Worm (Caenorhabditis elegans): ENCODE results near the gene Y17G7B.23.

Gene Y17G7B.23

ce11 chrII:11958793-11959574 is 40.0 kb upstream of the Y17G7B.23 start (continued):
- TF ChIP-seq ceh-31 (tag; optimal IDR thresholded peaks at IDR 0.05), result peak; percentile 23
- TF ChIP-seq zip-5 (tag; optimal IDR thresholded peaks at IDR 0.05), result peak; percentile 2
- TF ChIP-seq tbx-2 (tag; optimal IDR thresholded peaks at IDR 0.05), result peak; percentile 38
- no peak for TF ChIP-seq ceh-24 (tag; optimal IDR thresholded peaks at IDR 0.05)
- TF ChIP-seq rnt-1 (tag; optimal IDR thresholded peaks at IDR 0.05), result peak; percentile 58
- peak; percentile 40 for TF ChIP-seq ceh-48 (tag; optimal IDR thresholded peaks at IDR 0.05)
- no peak for TF ChIP-seq F13H6.1 (tag; optimal IDR thresholded peaks at IDR 0.05)
- peak; percentile 42 for TF ChIP-seq C38D4.7 (GFP tag; optimal IDR thresholded peaks at IDR 0.05)
- peak; percentile 54 for TF ChIP-seq che-1 (tag; optimal IDR thresholded peaks at IDR 0.05)
- peak; percentile 42 for TF ChIP-seq ttx-3 (tag; optimal IDR thresholded peaks at IDR 0.05)
- TF ChIP-seq hlh-15 (tag; optimal IDR thresholded peaks at IDR 0.05), result peak; percentile 8
- TF ChIP-seq eyg-1 (tag; optimal IDR thresholded peaks at IDR 0.05), result no peak
- TF ChIP-seq elt-2 (tag; optimal IDR thresholded peaks at IDR 0.05), result peak; percentile 65
- no peak for TF ChIP-seq ama-1 (optimal IDR thresholded peaks at IDR 0.05)
- TF ChIP-seq tbx-7 (tag; optimal IDR thresholded peaks at IDR 0.05), result no peak
- peak; percentile 22 for TF ChIP-seq ztf-16 (tag; optimal IDR thresholded peaks at IDR 0.05)
- TF ChIP-seq lim-6 (tag; optimal IDR thresholded peaks at IDR 0.05), result no peak
- no peak for TF ChIP-seq hlh-30 (tag; optimal IDR thresholded peaks at IDR 0.05; ENCODE audit: insufficient read depth)
- peak; percentile 22 for TF ChIP-seq lin-11 (tag; optimal IDR thresholded peaks at IDR 0.05)
- TF ChIP-seq ceh-9 (tag; optimal IDR thresholded peaks at IDR 0.05), result no peak
- TF ChIP-seq hlh-13 (GFP tag; optimal IDR thresholded peaks at IDR 0.05), result peak; percentile 48
- peak; percentile 53 for TF ChIP-seq hlh-6 (tag; optimal IDR thresholded peaks at IDR 0.05)
- TF ChIP-seq dmd-4 (tag; optimal IDR thresholded peaks at IDR 0.05; ENCODE audit: borderline replicate concordance), result peak; percentile 44
- TF ChIP-seq gmeb-2 (tag; optimal IDR thresholded peaks at IDR 0.05), result peak; percentile 53
- TF ChIP-seq unc-42 (tag; optimal IDR thresholded peaks at IDR 0.05), result peak; percentile 1
- TF ChIP-seq ahr-1 (tag; optimal IDR thresholded peaks at IDR 0.05), result no peak
- no peak for TF ChIP-seq elt-4 (tag; optimal IDR thresholded peaks at IDR 0.05)
- no peak for TF ChIP-seq ceh-30 (tag; optimal IDR thresholded peaks at IDR 0.05)
- peak; percentile 60 for TF ChIP-seq pat-9 (tag; optimal IDR thresholded peaks at IDR 0.05)
- TF ChIP-seq odd-2 (tag; optimal IDR thresholded peaks at IDR 0.05), result no peak
- TF ChIP-seq nhr-232 (tag; optimal IDR thresholded peaks at IDR 0.05), result peak; percentile 48
- no peak for TF ChIP-seq pha-4 (tag; optimal IDR thresholded peaks at IDR 0.05)
- TF ChIP-seq dve-1 (tag; optimal IDR thresholded peaks at IDR 0.05), result no peak
- TF ChIP-seq ceh-2 (tag; optimal IDR thresholded peaks at IDR 0.05), result peak; percentile 19
- peak; percentile 66 for TF ChIP-seq sox-4 (tag; optimal IDR thresholded peaks at IDR 0.05)
- TF ChIP-seq unc-55 (GFP tag; optimal IDR thresholded peaks at IDR 0.05), result no peak
- no peak for TF ChIP-seq npax-4 (tag; optimal IDR thresholded peaks at IDR 0.05)

DNA sequence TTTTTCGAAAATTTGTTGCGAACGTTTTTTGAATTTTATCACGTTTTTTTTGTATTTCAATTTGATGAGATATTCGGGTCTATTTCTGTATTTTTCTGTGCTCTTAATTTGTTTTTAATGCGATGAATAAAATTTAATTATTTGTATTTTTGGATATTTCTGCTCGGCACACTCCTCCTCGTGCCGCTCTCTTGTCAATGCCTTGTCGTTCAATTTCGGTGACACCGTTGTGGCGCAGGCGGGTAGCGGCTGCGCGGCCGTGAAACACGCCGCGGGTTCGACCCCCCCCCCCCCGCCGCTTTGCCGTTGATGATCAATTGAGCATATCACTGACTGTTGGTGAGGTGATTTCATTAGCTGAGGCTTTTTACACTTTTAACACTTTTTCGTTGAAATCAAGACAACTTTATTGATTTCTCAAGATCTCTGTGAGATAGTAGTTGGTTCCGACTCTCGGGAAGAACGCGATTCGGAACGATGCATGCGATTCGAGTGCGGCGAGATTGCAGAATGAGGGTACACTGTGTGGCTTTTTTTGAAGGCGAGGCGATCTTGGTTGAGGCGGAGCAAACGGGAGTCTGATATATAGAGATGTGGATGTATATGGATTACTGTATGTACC is 38.3 kb upstream of the Y17G7B.23 start:
- TF ChIP-seq odd-2 (tag; optimal IDR thresholded peaks at IDR 0.05) (peak; percentile 89), ceh-2 (tag; optimal IDR thresholded peaks at IDR 0.05) (peak; percentile 99), zip-5 (tag; optimal IDR thresholded peaks at IDR 0.05) (peak; percentile 95), ceh-9 (tag; optimal IDR thresholded peaks at IDR 0.05) (peak; percentile 99), nfya-1 (tag; optimal IDR thresholded peaks at IDR 0.05) (peak; percentile 92), pha-2 (tag; optimal IDR thresholded peaks at IDR 0.05) (peak; percentile 98), ref-2 (tag; optimal IDR thresholded peaks at IDR 0.05) (peak; percentile 99), ama-1 (optimal IDR thresholded peaks at IDR 0.05) (no peak), hlh-6 (tag; optimal IDR thresholded peaks at IDR 0.05) (peak; percentile 100), unc-3 (GFP tag; conservative IDR thresholded peaks at IDR 0.05) (peak; percentile 100), unc-3 (tag; optimal IDR thresholded peaks at IDR 0.05) (peak; percentile 99), ceh-30 (tag; optimal IDR thresholded peaks at IDR 0.05) (peak; percentile 88), lin-11 (tag; optimal IDR thresholded peaks at IDR 0.05) (peak; percentile 98), ceh-24 (tag; optimal IDR thresholded peaks at IDR 0.05) (peak; percentile 100), ceh-19 (GFP tag; optimal IDR thresholded peaks at IDR 0.05) (peak; percentile 99), hlh-30 (tag; optimal IDR thresholded peaks at IDR 0.05; ENCODE audit: insufficient read depth) (peak; percentile 87), ztf-16 (tag; optimal IDR thresholded peaks at IDR 0.05) (peak; percentile 100), unc-86 (tag; optimal IDR thresholded peaks at IDR 0.05) (peak; percentile 100), ceh-18 (tag; optimal IDR thresholded peaks at IDR 0.05) (peak; percentile 99), unc-42 (tag; optimal IDR thresholded peaks at IDR 0.05) (peak; percentile 94), fkh-10 (GFP tag; optimal IDR thresholded peaks at IDR 0.05) (peak; percentile 89), nhr-11 (tag; optimal IDR thresholded peaks at IDR 0.05) (no peak), mec-3 (tag; optimal IDR thresholded peaks at IDR 0.05; ENCODE audit: borderline replicate concordance) (peak; percentile 91), K09A11.1 (tag; optimal IDR thresholded peaks at IDR 0.05; ENCODE audit: insufficient read depth) (peak; percentile 96), eyg-1 (tag; optimal IDR thresholded peaks at IDR 0.05) (peak; percentile 99)

Data from whole organism, late embryonic.